Worm (Caenorhabditis elegans): ENCODE data around the gene M03B6.5.

DNA sequence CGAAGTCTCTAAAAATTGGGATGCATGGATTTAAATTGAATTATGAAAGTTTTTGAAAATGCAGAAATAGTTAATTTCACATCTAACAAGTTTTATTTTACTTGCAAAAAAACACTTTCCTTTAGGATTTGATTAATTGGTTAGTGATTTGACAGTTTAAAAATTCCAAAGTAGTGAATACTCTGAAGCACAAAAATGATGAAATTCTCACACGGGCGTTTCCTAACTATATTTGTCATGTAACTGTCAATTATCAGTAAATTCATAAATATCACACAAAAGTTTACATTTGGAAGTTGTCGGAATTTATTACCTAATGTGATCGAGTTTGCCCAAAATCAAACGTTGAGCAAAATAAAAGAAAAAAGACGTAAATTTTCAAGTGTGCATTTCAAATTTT lies 32.6 kb upstream of the M03B6.5 start:
- no peak for TF ChIP-seq him-1 (tag; optimal IDR thresholded peaks at IDR 0.05)
- TF ChIP-seq W03F9.2 (tag; optimal IDR thresholded peaks at IDR 0.05): no peak
- TF ChIP-seq dao-5 (tag; optimal IDR thresholded peaks at IDR 0.05): no peak
